Worm (Caenorhabditis elegans) whole organism, mixed stage, embryonic: ENCODE measurements around the gene fbxa-19.

ENCODE experiments used
- ceh-83 ChIP-seq: fragments of 200-800 bp; sonication (Bioruptor generic); optimal IDR thresholded peaks from 2 replicates; lab custom pipeline; 2018; ENCODE audit warnings: mild to moderate bottlenecking, missing genetic modification characterization, missing compliant biosample characterization
- elt-1 ChIP-seq: sonication (generic microtip); optimal IDR thresholded peaks from 2 replicates; lab custom pipeline; 2017; ENCODE audit warnings: missing genetic modification characterization, mild to moderate bottlenecking, missing compliant biosample characterization, antibody characterized with exemption, moderate library complexity, borderline replicate concordance; ENCODE audit not compliant: insufficient read depth
- elt-3 ChIP-seq: fragments of 150-350 bp; optimal IDR thresholded peaks from 2 replicates; lab custom pipeline; 2014; ENCODE audit warnings: missing biosample characterization, missing genetic modification characterization
- lin-13 ChIP-seq: fragments of 150-350 bp; optimal IDR thresholded peaks from 2 replicates; lab custom pipeline; 2014; ENCODE audit warnings: missing biosample characterization, missing genetic modification characterization
- lsy-2 ChIP-seq: fragments of 150-350 bp; optimal IDR thresholded peaks from 2 replicates; lab custom pipeline; 2014; ENCODE audit warnings: missing biosample characterization, missing genetic modification characterization
- mep-1 ChIP-seq: fragments of 150-350 bp; optimal IDR thresholded peaks from 2 replicates; lab custom pipeline; 2017; ENCODE audit warnings: missing biosample characterization, missing genetic modification reagents, missing genetic modification characterization, inconsistent platforms
- nhr-12 ChIP-seq: fragments of 150-350 bp; optimal IDR thresholded peaks from 2 replicates; lab custom pipeline; 2014; ENCODE audit warnings: missing biosample characterization, missing genetic modification characterization
- nhr-28 ChIP-seq: fragments of 150-350 bp; optimal IDR thresholded peaks from 2 replicates; lab custom pipeline; 2014; ENCODE audit warnings: missing biosample characterization, missing genetic modification characterization
- sem-2 ChIP-seq: fragments of 200-800 bp; sonication (Bioruptor generic); optimal IDR thresholded peaks from 2 replicates; lab custom pipeline; 2018; ENCODE audit warnings: mild to moderate bottlenecking, missing genetic modification characterization, missing compliant biosample characterization
- snpc-4 ChIP-seq: fragments of 150-350 bp; optimal IDR thresholded peaks from 2 replicates; lab custom pipeline; 2014; ENCODE audit warnings: missing biosample characterization, missing genetic modification characterization
- sptf-1 ChIP-seq: sonication (generic microtip); optimal IDR thresholded peaks from 2 replicates; lab custom pipeline; 2017; ENCODE audit warnings: mild to moderate bottlenecking, missing genetic modification characterization, moderate library complexity, missing compliant biosample characterization
- unc-39 ChIP-seq: fragments of 150-350 bp; optimal IDR thresholded peaks from 2 replicates; lab custom pipeline; 2014; ENCODE audit warnings: missing biosample characterization, missing genetic modification characterization
- unc-62 ChIP-seq: fragments of 150-350 bp; optimal IDR thresholded peaks from 2 replicates; lab custom pipeline; 2014; ENCODE audit warnings: missing biosample characterization, missing genetic modification reagents, missing genetic modification characterization
- ztf-11 ChIP-seq: fragments of 150-350 bp; optimal IDR thresholded peaks from 2 replicates; lab custom pipeline; 2014; ENCODE audit warnings: missing biosample characterization, missing genetic modification characterization

DNA sequence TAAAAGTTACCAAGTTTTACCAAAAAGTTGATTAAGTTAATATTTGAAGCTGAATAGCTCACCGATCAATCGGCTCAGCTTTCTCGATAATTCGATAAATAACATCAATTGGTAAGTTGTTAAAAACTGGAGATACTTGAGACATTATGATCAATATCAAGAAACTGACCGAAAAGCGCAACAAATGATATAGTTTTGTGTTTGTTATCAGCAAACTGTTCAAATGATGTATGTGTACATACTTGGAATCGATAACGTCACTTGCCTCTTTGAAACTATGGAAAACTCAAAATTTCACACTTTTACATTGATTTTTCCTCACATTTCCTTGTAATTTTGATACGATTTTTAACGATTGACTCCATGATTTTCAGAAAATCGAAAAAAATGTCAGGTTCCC is at the start of gene fbxa-19, which contains the start of gene fbxa-80:
- no peak for TF ChIP-seq elt-3 (tag; lab: Kevin White, UChicago)
- TF ChIP-seq unc-62 (GFP tag; lab: Kevin White, UChicago) = no peak
- TF ChIP-seq ztf-11 (tag; lab: Kevin White, UChicago) = no peak
- TF ChIP-seq mep-1 = no peak
- TF ChIP-seq nhr-12 (tag; lab: Kevin White, UChicago) = no peak
- no peak for TF ChIP-seq nhr-28 (tag; lab: Kevin White, UChicago)
- no peak for TF ChIP-seq snpc-4 (tag; lab: Kevin White, UChicago)
- no peak for TF ChIP-seq lsy-2 (tag; lab: Kevin White, UChicago)
- no peak for TF ChIP-seq sptf-1 (tag; lab: Kevin White, UChicago)
- no peak for TF ChIP-seq ceh-83 (GFP tag; lab: Kevin White, UChicago)
- TF ChIP-seq sem-2 = no peak
- no peak for TF ChIP-seq elt-1 (tag; lab: Kevin White, UChicago)
- no peak for TF ChIP-seq lin-13 (tag; lab: Kevin White, UChicago)
- TF ChIP-seq unc-39 = no peak
